Fruit fly (Drosophila melanogaster) whole organism, adult: Measurements from ENCODE around the gene CG32243.

Source experiments
- CG14711 ChIP-seq: fragments of 200-800 bp; sonication (Bioruptor generic); optimal IDR thresholded peaks from 2 replicates; lab custom pipeline; 2018; ENCODE audit warnings: missing biosample characterization, mild to moderate bottlenecking, missing genetic modification characterization, moderate library complexity
- CG7101 ChIP-seq: fragments of 200-800 bp; sonication (Bioruptor generic); optimal IDR thresholded peaks from 2 replicates; lab custom pipeline; 2018; ENCODE audit warnings: missing biosample characterization, mild to moderate bottlenecking, missing genetic modification characterization, moderate library complexity
- bab1 ChIP-seq: fragments of 200-800 bp; sonication (Bioruptor generic); optimal IDR thresholded peaks from 3 replicates; lab custom pipeline; 2019; ENCODE audit warnings: missing biosample characterization, mild to moderate bottlenecking, missing genetic modification characterization, moderate library complexity
- cnc ChIP-seq, 2 experiments: fragments of >200 bp; optimal IDR thresholded peaks; 2 replicates each; lab custom pipeline; 2017

dm6 chr3L:4548380-4548779, 7.3 kb upstream of the CG32243 start:
- TF ChIP-seq bab1 (GFP tag; lab: Kevin White, UChicago) (no peak), cnc (optimal IDR thresholded peaks at IDR 0.05; lab: Kevin White, UChicago) (no peak), CG14711 (tag; lab: Kevin White, UChicago) (no peak), CG7101 (tag; lab: Kevin White, UChicago) (no peak)
